Worm (Caenorhabditis elegans) whole organism, L2 larva: ENCODE results near the gene anmt-2.

ENCODE experiments used
- C34F6.9 ChIP-seq: fragments of 150-350 bp; optimal IDR thresholded peaks from 2 replicates; lab custom pipeline; 2014; ENCODE audit warnings: missing biosample characterization, missing genetic modification characterization
- F13H6.1 ChIP-seq: sonication (generic microtip); optimal IDR thresholded peaks from 2 replicates; lab custom pipeline; 2016; ENCODE audit warnings: missing genetic modification characterization, missing compliant biosample characterization
- R02D3.7 ChIP-seq: fragments of 150-350 bp; optimal IDR thresholded peaks from 2 replicates; lab custom pipeline; 2014; ENCODE audit warnings: missing biosample characterization, missing genetic modification characterization
- Y55F3AM.14 ChIP-seq: fragments of 200-800 bp; sonication (Bioruptor generic); optimal IDR thresholded peaks from 2 replicates; lab custom pipeline; 2018; ENCODE audit warnings: mild to moderate bottlenecking, missing genetic modification characterization, missing compliant biosample characterization
- ZK546.5 ChIP-seq: sonication (generic microtip); optimal IDR thresholded peaks from 2 replicates; lab custom pipeline; 2017; ENCODE audit warnings: missing biosample characterization, missing genetic modification characterization
- alr-1 ChIP-seq: fragments of 150-350 bp; optimal IDR thresholded peaks from 2 replicates; lab custom pipeline; 2014; ENCODE audit warnings: missing biosample characterization, missing genetic modification characterization
- ama-1 ChIP-seq: fragments of 150-350 bp; optimal IDR thresholded peaks from 2 replicates; lab custom pipeline; 2018; ENCODE audit warnings: inconsistent platforms
- blmp-1 ChIP-seq: sonication (generic microtip); optimal IDR thresholded peaks from 2 replicates; lab custom pipeline; 2017; ENCODE audit warnings: missing genetic modification characterization, mild to moderate bottlenecking, missing compliant biosample characterization, antibody characterized with exemption, moderate library complexity; ENCODE audit not compliant: insufficient read depth
- ceh-82 ChIP-seq: fragments of 150-350 bp; optimal IDR thresholded peaks from 2 replicates; lab custom pipeline; 2014; ENCODE audit warnings: missing biosample characterization, missing genetic modification characterization
- crh-2 ChIP-seq: sonication (generic microtip); optimal IDR thresholded peaks from 2 replicates; lab custom pipeline; 2017; ENCODE audit warnings: missing biosample characterization, missing genetic modification characterization
- dmd-4 ChIP-seq: sonication (generic microtip); optimal IDR thresholded peaks from 2 replicates; lab custom pipeline; 2017; ENCODE audit warnings: missing biosample characterization, missing genetic modification characterization
- egl-27 ChIP-seq: sonication (generic microtip); optimal IDR thresholded peaks from 3 replicates; lab custom pipeline; 2017; ENCODE audit warnings: missing biosample characterization, missing genetic modification reagents, missing genetic modification characterization
- elt-1 ChIP-seq: fragments of 150-350 bp; optimal IDR thresholded peaks from 2 replicates; lab custom pipeline; 2014; ENCODE audit warnings: missing biosample characterization, missing genetic modification characterization
- elt-3 ChIP-seq: sonication (generic microtip); optimal IDR thresholded peaks from 2 replicates; lab custom pipeline; 2017; ENCODE audit warnings: missing biosample characterization, missing genetic modification characterization
- fos-1 ChIP-seq: fragments of 150-350 bp; optimal IDR thresholded peaks from 2 replicates; lab custom pipeline; 2014; ENCODE audit warnings: missing biosample characterization, missing genetic modification characterization
- gmeb-1 ChIP-seq: fragments of 150-350 bp; optimal IDR thresholded peaks from 2 replicates; lab custom pipeline; 2014; ENCODE audit warnings: missing biosample characterization, missing genetic modification characterization
- lin-11 ChIP-seq: fragments of 150-350 bp; sonication (generic microtip); optimal IDR thresholded peaks from 2 replicates; lab custom pipeline; 2014; ENCODE audit warnings: missing biosample characterization, missing genetic modification characterization, inconsistent platforms, mixed read lengths
- lin-13 ChIP-seq: fragments of 150-350 bp; optimal IDR thresholded peaks from 2 replicates; lab custom pipeline; 2014; ENCODE audit warnings: missing biosample characterization, missing genetic modification reagents, missing genetic modification characterization
- lin-39 ChIP-seq: fragments of 150-350 bp; optimal IDR thresholded peaks from 2 replicates; lab custom pipeline; 2014; ENCODE audit warnings: missing biosample characterization, missing genetic modification reagents, missing genetic modification characterization
- lsy-2 ChIP-seq, 2 experiments: fragments of 150-350 bp in 1 of 2; sonication (generic microtip) in 1 of 2; optimal IDR thresholded peaks; 2 replicates each; lab custom pipeline; 2014 to 2017; ENCODE audit warnings: missing biosample characterization in 2 of 2, missing genetic modification characterization in 2 of 2
- mab-5 ChIP-seq: fragments of 150-350 bp; optimal IDR thresholded peaks from 2 replicates; lab custom pipeline; 2014; ENCODE audit warnings: missing biosample characterization, missing genetic modification characterization
- mdl-1 ChIP-seq, 2 experiments: fragments of 150-350 bp in 1 of 2; sonication (generic microtip) in 1 of 2; optimal IDR thresholded peaks; 2 replicates each; lab custom pipeline; 2017; ENCODE audit warnings: missing biosample characterization in 2 of 2, missing genetic modification characterization in 2 of 2
- nhr-10 ChIP-seq: sonication (generic microtip); optimal IDR thresholded peaks from 2 replicates; lab custom pipeline; 2017; ENCODE audit warnings: missing biosample characterization, missing genetic modification characterization
- nhr-11 ChIP-seq: fragments of 150-350 bp; optimal IDR thresholded peaks from 2 replicates; lab custom pipeline; 2014; ENCODE audit warnings: missing biosample characterization, missing genetic modification characterization
- nhr-12 ChIP-seq: fragments of 150-350 bp; optimal IDR thresholded peaks from 2 replicates; lab custom pipeline; 2014; ENCODE audit warnings: missing biosample characterization, missing genetic modification characterization
- nhr-129 ChIP-seq: fragments of 150-350 bp; optimal IDR thresholded peaks from 2 replicates; lab custom pipeline; 2014; ENCODE audit warnings: missing biosample characterization, missing genetic modification characterization
- nhr-21 ChIP-seq: fragments of 150-350 bp; optimal IDR thresholded peaks from 2 replicates; lab custom pipeline; 2014; ENCODE audit warnings: missing biosample characterization, missing genetic modification characterization
- nhr-237 ChIP-seq: fragments of 150-350 bp; optimal IDR thresholded peaks from 2 replicates; lab custom pipeline; 2014; ENCODE audit warnings: missing biosample characterization, missing genetic modification characterization
- nhr-25 ChIP-seq: fragments of 150-350 bp; sonication (generic microtip); optimal IDR thresholded peaks from 3 replicates; lab custom pipeline; 2014; ENCODE audit warnings: missing biosample characterization, missing genetic modification characterization
- nhr-6 ChIP-seq: fragments of 150-350 bp; optimal IDR thresholded peaks from 2 replicates; lab custom pipeline; 2014; ENCODE audit warnings: missing biosample characterization, missing genetic modification characterization
- nhr-77 ChIP-seq: fragments of 150-350 bp; optimal IDR thresholded peaks from 2 replicates; lab custom pipeline; 2014; ENCODE audit warnings: missing biosample characterization, missing genetic modification characterization
- sem-4 ChIP-seq: fragments of 150-350 bp; optimal IDR thresholded peaks from 2 replicates; lab custom pipeline; 2014; ENCODE audit warnings: missing biosample characterization, missing genetic modification reagents, missing genetic modification characterization
- skn-1 ChIP-seq: sonication (generic microtip); optimal IDR thresholded peaks from 2 replicates; lab custom pipeline; 2017; ENCODE audit warnings: missing biosample characterization, missing genetic modification characterization
- sma-3 ChIP-seq: sonication (generic microtip); optimal IDR thresholded peaks from 2 replicates; lab custom pipeline; 2016; ENCODE audit warnings: missing genetic modification reagents, missing genetic modification characterization, missing compliant biosample characterization
- sma-9 ChIP-seq, 2 experiments: fragments of 150-350 bp in 1 of 2; sonication (generic microtip) in 1 of 2; optimal IDR thresholded peaks; 2 replicates each; lab custom pipeline; 2014 to 2016; ENCODE audit warnings: missing genetic modification characterization in 2 of 2, mild to moderate bottlenecking in 1 of 2, missing biosample characterization in 1 of 2, missing compliant biosample characterization in 1 of 2, missing genetic modification reagents in 1 of 2, moderate library complexity in 1 of 2
- unc-39 ChIP-seq: fragments of 150-350 bp; optimal IDR thresholded peaks from 2 replicates; lab custom pipeline; 2014; ENCODE audit warnings: missing biosample characterization, missing genetic modification characterization
- unc-55 ChIP-seq: fragments of 150-350 bp; sonication (generic microtip); optimal IDR thresholded peaks from 3 replicates; lab custom pipeline; 2014; ENCODE audit warnings: missing biosample characterization, missing genetic modification reagents, missing genetic modification characterization
- unc-62 ChIP-seq: fragments of 150-350 bp; optimal IDR thresholded peaks from 2 replicates; lab custom pipeline; 2014; ENCODE audit warnings: missing biosample characterization, missing genetic modification reagents, missing genetic modification characterization
- zag-1 ChIP-seq: fragments of 150-350 bp; optimal IDR thresholded peaks from 2 replicates; lab custom pipeline; 2014; ENCODE audit warnings: missing biosample characterization, missing genetic modification characterization
- ztf-1 ChIP-seq: fragments of 200-800 bp; sonication (Bioruptor generic); conservative IDR thresholded peaks from 2 replicates; pipeline ENCODE4 v1.3.6; 2022; ENCODE audit warnings: missing genetic modification characterization, missing compliant biosample characterization
- ztf-11 ChIP-seq: sonication (generic microtip); optimal IDR thresholded peaks from 2 replicates; lab custom pipeline; 2017; ENCODE audit warnings: missing biosample characterization, missing genetic modification characterization
- ztf-4 ChIP-seq: fragments of 150-350 bp; optimal IDR thresholded peaks from 2 replicates; lab custom pipeline; 2014; ENCODE audit warnings: missing biosample characterization, missing genetic modification characterization

anmt-2 gene

DNA sequence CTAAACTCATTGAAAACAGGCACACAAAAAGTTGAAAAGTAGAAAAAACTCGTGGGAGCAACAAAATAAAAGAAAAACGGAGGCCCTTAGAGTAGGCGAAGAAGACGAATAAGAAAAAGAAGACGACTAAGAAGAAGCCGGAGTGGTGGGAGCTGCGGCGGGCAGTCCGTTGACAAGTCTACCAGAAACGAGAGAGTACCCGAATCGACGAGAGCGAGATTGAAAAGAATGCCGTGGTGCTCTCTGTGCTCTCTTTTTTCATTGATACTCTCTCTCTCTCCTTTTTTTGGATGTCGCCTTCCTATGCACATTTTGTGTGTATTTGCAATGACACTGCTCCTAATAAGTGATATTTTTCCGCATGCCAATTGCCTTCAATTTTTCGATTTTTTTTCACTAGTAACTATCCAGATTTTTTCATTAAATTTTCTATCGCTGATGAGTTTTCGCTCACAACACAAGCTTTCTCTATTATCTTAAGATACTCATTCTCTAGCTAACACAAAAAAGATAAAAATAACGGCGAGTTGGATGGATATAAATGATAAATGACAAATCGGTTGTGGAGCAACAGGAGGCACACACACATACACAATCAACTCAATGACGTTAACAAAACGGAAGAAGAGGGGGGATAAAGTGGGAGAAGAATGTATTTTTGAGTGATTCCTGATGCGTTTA lies 17.5 kb downstream of the anmt-2 start (continued):
- TF ChIP-seq ceh-82 (tag; lab: Kevin White, UChicago), result no peak
- TF ChIP-seq, all 48 proteins: peak for 9

DNA sequence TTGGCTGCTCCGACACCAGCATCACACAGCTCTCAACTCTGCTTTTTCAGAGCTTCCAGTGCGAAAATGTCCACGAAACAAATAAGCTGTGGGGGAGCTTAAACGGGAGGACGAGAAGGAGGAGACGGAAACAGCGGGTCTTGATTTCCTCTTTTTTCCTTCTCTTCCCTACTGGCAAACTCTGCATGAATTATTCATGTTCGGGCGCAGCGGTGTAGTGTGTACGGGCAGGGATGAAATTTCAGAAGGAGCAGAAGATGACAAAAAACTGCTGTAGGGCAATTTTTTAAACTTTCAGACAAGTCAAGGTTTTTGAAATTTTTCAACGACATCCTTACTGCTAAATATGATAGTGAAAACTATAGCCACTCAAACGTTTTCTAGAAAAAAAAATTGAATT lies 18.2 kb downstream of the anmt-2 start:
- TF ChIP-seq sem-4 (tag; lab: Kevin White, UChicago) (no peak), unc-55 (peak; percentile 45), zag-1 (tag; lab: Kevin White, UChicago) (peak; percentile 9), sma-9 (GFP tag; optimal IDR thresholded peaks at IDR 0.05; lab: Kevin White, UChicago) (peak; percentile 28), sma-9 (tag; optimal IDR thresholded peaks at IDR 0.05; lab: Kevin White, UChicago) (no peak), mdl-1 (tag; optimal IDR thresholded peaks at IDR 0.05; lab: Kevin White, UChicago) (peak in 1 of 2 experiments; percentile 18), nhr-6 (tag; lab: Kevin White, UChicago) (no peak), nhr-10 (tag; lab: Kevin White, UChicago) (no peak)
- TF ChIP-seq, all 48 proteins: peak for 4

- peak; percentile 82 for TF ChIP-seq F13H6.1 (tag; lab: Kevin White, UChicago)
- TF ChIP-seq ztf-11 (tag; lab: Kevin White, UChicago), result no peak
- no peak for TF ChIP-seq nhr-12 (tag; lab: Kevin White, UChicago)
- no peak for TF ChIP-seq lin-39
- TF ChIP-seq nhr-77 (tag; lab: Kevin White, UChicago), result no peak
- no peak for TF ChIP-seq skn-1 (tag; lab: Kevin White, UChicago)
- TF ChIP-seq Y55F3AM.14 (GFP tag; lab: Kevin White, UChicago), result no peak
- TF ChIP-seq R02D3.7 (tag; lab: Kevin White, UChicago), result no peak
- peak; percentile 12 for TF ChIP-seq lin-13 (GFP tag; lab: Kevin White, UChicago)
- TF ChIP-seq nhr-129 (tag; lab: Kevin White, UChicago), result peak; percentile 23
- peak; percentile 48 for TF ChIP-seq unc-55
- no peak for TF ChIP-seq ama-1 (lab: Kevin White, UChicago)
- no peak for TF ChIP-seq nhr-21 (tag; lab: Kevin White, UChicago)
- peak; percentile 13 for TF ChIP-seq sma-9 (GFP tag; optimal IDR thresholded peaks at IDR 0.05; lab: Kevin White, UChicago)
- no peak for TF ChIP-seq sma-9 (tag; optimal IDR thresholded peaks at IDR 0.05; lab: Kevin White, UChicago)
- no peak for TF ChIP-seq alr-1 (tag; lab: Kevin White, UChicago)
- no peak for TF ChIP-seq ztf-1 (GFP tag; lab: Robert Waterston, UW)
- peak; percentile 32 for TF ChIP-seq C34F6.9
- no peak for TF ChIP-seq elt-3 (tag; lab: Kevin White, UChicago)
- TF ChIP-seq lsy-2 (tag; optimal IDR thresholded peaks at IDR 0.05; lab: Kevin White, UChicago), result peak in 1 of 2 experiments; percentile 18
- TF ChIP-seq egl-27 (tag; lab: Kevin White, UChicago), result no peak
- no peak for TF ChIP-seq nhr-6 (tag; lab: Kevin White, UChicago)
- no peak for TF ChIP-seq elt-1 (tag; lab: Kevin White, UChicago)
- no peak for TF ChIP-seq unc-62
- TF ChIP-seq gmeb-1, result no peak
- no peak for TF ChIP-seq fos-1 (tag; lab: Kevin White, UChicago)
Observed at ce11 chrIII:6138457-6138856, 19.1 kb downstream of the anmt-2 start.

ce11 chrIII:6137431-6137830 lies 20.1 kb downstream of the anmt-2 start:
- TF ChIP-seq ztf-1 (GFP tag; lab: Robert Waterston, UW) (no peak), blmp-1 (tag; lab: Kevin White, UChicago) (no peak), ceh-82 (tag; lab: Kevin White, UChicago) (no peak), ztf-4 (tag; lab: Kevin White, UChicago) (peak; percentile 62), R02D3.7 (tag; lab: Kevin White, UChicago) (no peak), nhr-77 (tag; lab: Kevin White, UChicago) (no peak), nhr-25 (tag; lab: Kevin White, UChicago) (no peak), mab-5 (tag; lab: Kevin White, UChicago) (peak; percentile 54), fos-1 (tag; lab: Kevin White, UChicago) (no peak), skn-1 (tag; lab: Kevin White, UChicago) (no peak), unc-39 (tag; lab: Kevin White, UChicago) (no peak), lsy-2 (tag; optimal IDR thresholded peaks at IDR 0.05; lab: Kevin White, UChicago) (peak; percentile 31 to 79), mdl-1 (tag; optimal IDR thresholded peaks at IDR 0.05; lab: Kevin White, UChicago) (peak; percentile 46 to 51), ztf-11 (tag; lab: Kevin White, UChicago) (no peak), C34F6.9 (peak; percentile 77), nhr-21 (tag; lab: Kevin White, UChicago) (no peak), lin-39 (no peak), ama-1 (lab: Kevin White, UChicago) (no peak), lin-13 (GFP tag; lab: Kevin White, UChicago) (peak; percentile 73), nhr-10 (tag; lab: Kevin White, UChicago) (no peak), sma-3 (GFP tag; lab: Kevin White, UChicago) (no peak), egl-27 (tag; lab: Kevin White, UChicago) (peak; percentile 53), ZK546.5 (tag; lab: Kevin White, UChicago) (peak; percentile 20), dmd-4 (tag; lab: Kevin White, UChicago) (no peak), lin-11 (tag; lab: Kevin White, UChicago) (peak; percentile 16), crh-2 (peak; percentile 81), nhr-237 (tag; lab: Kevin White, UChicago) (no peak), nhr-12 (tag; lab: Kevin White, UChicago) (no peak), nhr-6 (tag; lab: Kevin White, UChicago) (peak; percentile 49), elt-1 (tag; lab: Kevin White, UChicago) (no peak), sma-9 (GFP tag; optimal IDR thresholded peaks at IDR 0.05; lab: Kevin White, UChicago) (peak; percentile 92), sma-9 (tag; optimal IDR thresholded peaks at IDR 0.05; lab: Kevin White, UChicago) (no peak), F13H6.1 (tag; lab: Kevin White, UChicago) (peak; percentile 93), unc-62 (no peak), nhr-11 (no peak)
